Worm (Caenorhabditis elegans): Measurements from ENCODE around the gene ZK757.10.

ce11 chrIII:9859133-9859775 is 17.8 kb upstream of the ZK757.10 start, which contains the start of gene gpdh-2:
- TF ChIP-seq nhr-28 (tag; optimal IDR thresholded peaks at IDR 0.05) (no peak), nhr-76 (tag; optimal IDR thresholded peaks at IDR 0.05) (no peak), unc-62 (GFP tag; optimal IDR thresholded peaks at IDR 0.05) (no peak), lin-15B (tag; optimal IDR thresholded peaks at IDR 0.05) (no peak), pqm-1 (tag; optimal IDR thresholded peaks at IDR 0.05) (no peak), ztf-11 (tag; optimal IDR thresholded peaks at IDR 0.05) (no peak), mep-1 (tag; optimal IDR thresholded peaks at IDR 0.05) (no peak)
